Fruit fly (Drosophila melanogaster): ENCODE measurements around the gene Jhbp6.

dm6 chr3L:22669275-22670006 is at the start of gene Jhbp6:
- TF ChIP-seq CG8632 (GFP tag; optimal IDR thresholded peaks at IDR 0.05) (no peak), Hr4 (GFP tag; optimal IDR thresholded peaks at IDR 0.05) (no peak), Blimp-1 (GFP tag; optimal IDR thresholded peaks at IDR 0.05) (no peak), Sox14 (GFP tag; optimal IDR thresholded peaks at IDR 0.05) (no peak), dac (GFP tag; optimal IDR thresholded peaks at IDR 0.05) (no peak), Ets96B (tag; optimal IDR thresholded peaks at IDR 0.05) (no peak), CG1621 (tag; optimal IDR thresholded peaks at IDR 0.05) (no peak), Smox (GFP tag; optimal IDR thresholded peaks at IDR 0.05) (no peak)

All from whole organism, prepupa.